Worm (Caenorhabditis elegans) whole organism, L2 larva: ENCODE data around the gene srg-33.
A peak's percentile ranks its signal among the peaks of the same experiment; 100 is the strongest.

Experiments
- C34F6.9 ChIP-seq: fragments of 150-350 bp; optimal IDR thresholded peaks from 2 replicates; lab custom pipeline; 2014; ENCODE audit warnings: missing biosample characterization, missing genetic modification characterization
- R02D3.7 ChIP-seq: fragments of 150-350 bp; optimal IDR thresholded peaks from 2 replicates; lab custom pipeline; 2014; ENCODE audit warnings: missing biosample characterization, missing genetic modification characterization
- Y55F3AM.14 ChIP-seq: fragments of 200-800 bp; sonication (Bioruptor generic); optimal IDR thresholded peaks from 2 replicates; lab custom pipeline; 2018; ENCODE audit warnings: mild to moderate bottlenecking, missing genetic modification characterization, missing compliant biosample characterization
- ZK546.5 ChIP-seq: sonication (generic microtip); optimal IDR thresholded peaks from 2 replicates; lab custom pipeline; 2017; ENCODE audit warnings: missing biosample characterization, missing genetic modification characterization
- alr-1 ChIP-seq: fragments of 150-350 bp; optimal IDR thresholded peaks from 2 replicates; lab custom pipeline; 2014; ENCODE audit warnings: missing biosample characterization, missing genetic modification characterization
- blmp-1 ChIP-seq: sonication (generic microtip); optimal IDR thresholded peaks from 2 replicates; lab custom pipeline; 2017; ENCODE audit warnings: missing genetic modification characterization, mild to moderate bottlenecking, missing compliant biosample characterization, antibody characterized with exemption, moderate library complexity; ENCODE audit not compliant: insufficient read depth
- ceh-16 ChIP-seq: fragments of 150-350 bp; optimal IDR thresholded peaks from 2 replicates; lab custom pipeline; 2014; ENCODE audit warnings: missing biosample characterization, missing genetic modification characterization
- ceh-82 ChIP-seq: fragments of 150-350 bp; optimal IDR thresholded peaks from 2 replicates; lab custom pipeline; 2014; ENCODE audit warnings: missing biosample characterization, missing genetic modification characterization
- crh-2 ChIP-seq: sonication (generic microtip); optimal IDR thresholded peaks from 2 replicates; lab custom pipeline; 2017; ENCODE audit warnings: missing biosample characterization, missing genetic modification characterization
- dmd-4 ChIP-seq: sonication (generic microtip); optimal IDR thresholded peaks from 2 replicates; lab custom pipeline; 2017; ENCODE audit warnings: missing biosample characterization, missing genetic modification characterization
- egl-27 ChIP-seq: sonication (generic microtip); optimal IDR thresholded peaks from 3 replicates; lab custom pipeline; 2017; ENCODE audit warnings: missing biosample characterization, missing genetic modification reagents, missing genetic modification characterization
- elt-1 ChIP-seq: fragments of 150-350 bp; optimal IDR thresholded peaks from 2 replicates; lab custom pipeline; 2014; ENCODE audit warnings: missing biosample characterization, missing genetic modification characterization
- elt-3 ChIP-seq: sonication (generic microtip); optimal IDR thresholded peaks from 2 replicates; lab custom pipeline; 2017; ENCODE audit warnings: missing biosample characterization, missing genetic modification characterization
- fos-1 ChIP-seq: fragments of 150-350 bp; optimal IDR thresholded peaks from 2 replicates; lab custom pipeline; 2014; ENCODE audit warnings: missing biosample characterization, missing genetic modification characterization
- gmeb-1 ChIP-seq: fragments of 150-350 bp; optimal IDR thresholded peaks from 2 replicates; lab custom pipeline; 2014; ENCODE audit warnings: missing biosample characterization, missing genetic modification characterization
- lin-11 ChIP-seq: fragments of 150-350 bp; sonication (generic microtip); optimal IDR thresholded peaks from 2 replicates; lab custom pipeline; 2014; ENCODE audit warnings: missing biosample characterization, missing genetic modification characterization, inconsistent platforms, mixed read lengths
- lin-13 ChIP-seq: fragments of 150-350 bp; optimal IDR thresholded peaks from 2 replicates; lab custom pipeline; 2014; ENCODE audit warnings: missing biosample characterization, missing genetic modification reagents, missing genetic modification characterization
- lin-39 ChIP-seq: fragments of 150-350 bp; optimal IDR thresholded peaks from 2 replicates; lab custom pipeline; 2014; ENCODE audit warnings: missing biosample characterization, missing genetic modification reagents, missing genetic modification characterization
- nhr-10 ChIP-seq: sonication (generic microtip); optimal IDR thresholded peaks from 2 replicates; lab custom pipeline; 2017; ENCODE audit warnings: missing biosample characterization, missing genetic modification characterization
- nhr-11 ChIP-seq: fragments of 150-350 bp; optimal IDR thresholded peaks from 2 replicates; lab custom pipeline; 2014; ENCODE audit warnings: missing biosample characterization, missing genetic modification characterization
- nhr-12 ChIP-seq: fragments of 150-350 bp; optimal IDR thresholded peaks from 2 replicates; lab custom pipeline; 2014; ENCODE audit warnings: missing biosample characterization, missing genetic modification characterization
- nhr-129 ChIP-seq: fragments of 150-350 bp; optimal IDR thresholded peaks from 2 replicates; lab custom pipeline; 2014; ENCODE audit warnings: missing biosample characterization, missing genetic modification characterization
- nhr-21 ChIP-seq: fragments of 150-350 bp; optimal IDR thresholded peaks from 2 replicates; lab custom pipeline; 2014; ENCODE audit warnings: missing biosample characterization, missing genetic modification characterization
- nhr-23 ChIP-seq: fragments of 150-350 bp; optimal IDR thresholded peaks from 2 replicates; lab custom pipeline; 2014; ENCODE audit warnings: missing biosample characterization, missing genetic modification reagents, missing genetic modification characterization
- nhr-25 ChIP-seq: fragments of 150-350 bp; sonication (generic microtip); optimal IDR thresholded peaks from 3 replicates; lab custom pipeline; 2014; ENCODE audit warnings: missing biosample characterization, missing genetic modification characterization
- nhr-6 ChIP-seq: fragments of 150-350 bp; optimal IDR thresholded peaks from 2 replicates; lab custom pipeline; 2014; ENCODE audit warnings: missing biosample characterization, missing genetic modification characterization
- peb-1 ChIP-seq: fragments of 150-350 bp; optimal IDR thresholded peaks from 2 replicates; lab custom pipeline; 2014; ENCODE audit warnings: missing biosample characterization, missing genetic modification characterization
- sem-4 ChIP-seq: fragments of 150-350 bp; optimal IDR thresholded peaks from 2 replicates; lab custom pipeline; 2014; ENCODE audit warnings: missing biosample characterization, missing genetic modification reagents, missing genetic modification characterization
- skn-1 ChIP-seq: sonication (generic microtip); optimal IDR thresholded peaks from 2 replicates; lab custom pipeline; 2017; ENCODE audit warnings: missing biosample characterization, missing genetic modification characterization
- sma-9 ChIP-seq, 2 experiments: fragments of 150-350 bp in 1 of 2; sonication (generic microtip) in 1 of 2; optimal IDR thresholded peaks; 2 replicates each; lab custom pipeline; 2014 to 2016; ENCODE audit warnings: missing genetic modification characterization in 2 of 2, mild to moderate bottlenecking in 1 of 2, missing biosample characterization in 1 of 2, missing compliant biosample characterization in 1 of 2, missing genetic modification reagents in 1 of 2, moderate library complexity in 1 of 2
- snpc-4 ChIP-seq: fragments of 150-350 bp; optimal IDR thresholded peaks from 2 replicates; lab custom pipeline; 2014; ENCODE audit warnings: missing biosample characterization, missing genetic modification characterization
- unc-39 ChIP-seq: fragments of 150-350 bp; optimal IDR thresholded peaks from 2 replicates; lab custom pipeline; 2014; ENCODE audit warnings: missing biosample characterization, missing genetic modification characterization
- unc-55 ChIP-seq: fragments of 150-350 bp; sonication (generic microtip); optimal IDR thresholded peaks from 3 replicates; lab custom pipeline; 2014; ENCODE audit warnings: missing biosample characterization, missing genetic modification reagents, missing genetic modification characterization
- unc-62 ChIP-seq: fragments of 150-350 bp; optimal IDR thresholded peaks from 2 replicates; lab custom pipeline; 2014; ENCODE audit warnings: missing biosample characterization, missing genetic modification reagents, missing genetic modification characterization
- zag-1 ChIP-seq: fragments of 150-350 bp; optimal IDR thresholded peaks from 2 replicates; lab custom pipeline; 2014; ENCODE audit warnings: missing biosample characterization, missing genetic modification characterization
- ztf-1 ChIP-seq: fragments of 200-800 bp; sonication (Bioruptor generic); conservative IDR thresholded peaks from 2 replicates; pipeline ENCODE4 v1.3.6; 2022; ENCODE audit warnings: missing genetic modification characterization, missing compliant biosample characterization
- ztf-11 ChIP-seq: sonication (generic microtip); optimal IDR thresholded peaks from 2 replicates; lab custom pipeline; 2017; ENCODE audit warnings: missing biosample characterization, missing genetic modification characterization

Gene srg-33

ce11 chrV:8271995-8272394 is 19.9 kb upstream of the srg-33 start, which contains the start of gene asp-5:
Gene asp-5, plus strand, starts transcription at chrV:8272385.
- TF ChIP-seq ceh-82 (tag; lab: Kevin White, UChicago) (no peak), crh-2 (tag; lab: Kevin White, UChicago) (peak; percentile 55), nhr-23 (tag; lab: Kevin White, UChicago) (no peak), sma-9 (GFP tag; optimal IDR thresholded peaks at IDR 0.05; lab: Kevin White, UChicago) (peak; percentile 34), sma-9 (tag; optimal IDR thresholded peaks at IDR 0.05; lab: Kevin White, UChicago) (no peak), nhr-10 (tag; lab: Kevin White, UChicago) (no peak), dmd-4 (no peak), fos-1 (tag; lab: Kevin White, UChicago) (peak; percentile 41), gmeb-1 (tag; lab: Kevin White, UChicago) (no peak), Y55F3AM.14 (GFP tag; lab: Kevin White, UChicago) (no peak), skn-1 (tag; lab: Kevin White, UChicago) (peak; percentile 20), sem-4 (tag; lab: Kevin White, UChicago) (no peak), unc-62 (GFP tag; lab: Kevin White, UChicago) (no peak), snpc-4 (tag; lab: Kevin White, UChicago) (no peak), blmp-1 (tag; lab: Kevin White, UChicago) (no peak), nhr-129 (tag; lab: Kevin White, UChicago) (no peak), nhr-21 (tag; lab: Kevin White, UChicago) (no peak)

- TF ChIP-seq elt-1 (no peak), lin-13 (GFP tag; lab: Kevin White, UChicago) (no peak), ztf-1 (GFP tag; lab: Robert Waterston, UW) (no peak), lin-11 (tag; lab: Kevin White, UChicago) (no peak), nhr-23 (tag; lab: Kevin White, UChicago) (no peak), skn-1 (tag; lab: Kevin White, UChicago) (no peak), nhr-25 (tag; lab: Kevin White, UChicago) (no peak), R02D3.7 (tag; lab: Kevin White, UChicago) (no peak), unc-62 (GFP tag; lab: Kevin White, UChicago) (no peak), lin-39 (tag; lab: Kevin White, UChicago) (no peak), unc-55 (GFP tag; lab: Kevin White, UChicago) (no peak), ztf-11 (tag; lab: Kevin White, UChicago) (no peak), unc-39 (no peak), C34F6.9 (tag; lab: Kevin White, UChicago) (no peak), peb-1 (tag; lab: Kevin White, UChicago) (no peak), zag-1 (tag; lab: Kevin White, UChicago) (no peak), gmeb-1 (tag; lab: Kevin White, UChicago) (no peak), fos-1 (tag; lab: Kevin White, UChicago) (no peak), egl-27 (tag; lab: Kevin White, UChicago) (no peak)
- TF ChIP-seq, all 48 proteins: peak for 0
These were observed 13.0 kb upstream of the srg-33 start, which contains the start of gene str-136 for ce11 chrV:8278830-8279229. Gene str-136, minus strand, starts transcription at chrV:8278930.

ce11 chrV:8280770-8281169 is 11.1 kb upstream of the srg-33 start, which contains the start of gene str-135:
Gene str-135, minus strand, starts transcription at chrV:8280870.
- TF ChIP-seq ztf-1 (GFP tag; lab: Robert Waterston, UW) (no peak), nhr-10 (tag; lab: Kevin White, UChicago) (no peak), alr-1 (tag; lab: Kevin White, UChicago) (no peak), unc-55 (GFP tag; lab: Kevin White, UChicago) (no peak), dmd-4 (no peak), lin-13 (GFP tag; lab: Kevin White, UChicago) (no peak), nhr-6 (tag; lab: Kevin White, UChicago) (no peak), ZK546.5 (tag; lab: Kevin White, UChicago) (no peak), fos-1 (tag; lab: Kevin White, UChicago) (no peak), Y55F3AM.14 (GFP tag; lab: Kevin White, UChicago) (no peak), nhr-11 (tag; lab: Kevin White, UChicago) (no peak), skn-1 (tag; lab: Kevin White, UChicago) (no peak), egl-27 (tag; lab: Kevin White, UChicago) (no peak), peb-1 (tag; lab: Kevin White, UChicago) (no peak)

ce11 chrV:8281646-8282045 is 10.2 kb upstream of the srg-33 start:
- TF ChIP-seq ceh-16 (tag; lab: Kevin White, UChicago) (no peak), nhr-12 (no peak), elt-3 (tag; lab: Kevin White, UChicago) (no peak), ZK546.5 (tag; lab: Kevin White, UChicago) (no peak), Y55F3AM.14 (GFP tag; lab: Kevin White, UChicago) (no peak)
